Fruit fly (Drosophila melanogaster) whole organism, pupa: ENCODE data around the gene CG44153.
A peak's percentile ranks its signal among the peaks of the same experiment; 100 is the strongest.

Experiments
- CG10348 ChIP-seq: fragments of 200-800 bp; sonication (Bioruptor generic); IDR thresholded peaks from 2 replicates; pipeline ENCODE4 v1.3.6; 2022; ENCODE audit warnings: missing biosample characterization, missing genetic modification characterization
- CG12605 ChIP-seq: fragments of 200-800 bp; sonication (Bioruptor generic); IDR thresholded peaks from 2 replicates; pipeline ENCODE4 v1.3.6; 2022; ENCODE audit warnings: missing biosample characterization, missing genetic modification characterization
- CG13204 ChIP-seq: fragments of 200-800 bp; sonication (Bioruptor generic); optimal IDR thresholded peaks from 2 replicates; lab custom pipeline; 2018; ENCODE audit warnings: missing biosample characterization, mild to moderate bottlenecking, missing genetic modification characterization, moderate library complexity
- CG14655 ChIP-seq: fragments of 200-800 bp; sonication (Bioruptor generic); optimal IDR thresholded peaks from 3 replicates; lab custom pipeline; 2017; ENCODE audit warnings: mild to moderate bottlenecking, missing biosample characterization, missing genetic modification reagents, missing genetic modification characterization
- CG15710 ChIP-seq: fragments of 200-800 bp; sonication (Bioruptor generic); optimal IDR thresholded peaks from 2 replicates; lab custom pipeline; 2018; ENCODE audit warnings: missing biosample characterization, mild to moderate bottlenecking, missing genetic modification characterization, moderate library complexity
- CG17806 ChIP-seq: fragments of 200-800 bp; sonication (Bioruptor generic); optimal IDR thresholded peaks from 2 replicates; lab custom pipeline; 2018; ENCODE audit warnings: missing biosample characterization, mild to moderate bottlenecking, missing genetic modification characterization, moderate library complexity
- CG32121 ChIP-seq: fragments of 200-800 bp; sonication (Bioruptor generic); IDR thresholded peaks from 2 replicates; pipeline ENCODE4 v1.3.6; 2022; ENCODE audit warnings: missing biosample characterization, missing genetic modification characterization
- CG34367 ChIP-seq: fragments of 200-800 bp; sonication (Bioruptor generic); optimal IDR thresholded peaks from 2 replicates; lab custom pipeline; 2018; ENCODE audit warnings: missing biosample characterization, mild to moderate bottlenecking, missing genetic modification characterization
- CG4496 ChIP-seq: fragments of 200-800 bp; sonication (Bioruptor generic); IDR thresholded peaks from 3 replicates; pipeline ENCODE4 v1.3.6; 2022; ENCODE audit warnings: missing biosample characterization, missing genetic modification characterization
- CG8159 ChIP-seq: fragments of 200-800 bp; sonication (Bioruptor generic); optimal IDR thresholded peaks from 3 replicates; lab custom pipeline; 2018; ENCODE audit warnings: missing biosample characterization, mild to moderate bottlenecking, missing genetic modification characterization, moderate library complexity
- CG8301 ChIP-seq: fragments of 200-800 bp; sonication (Bioruptor generic); optimal IDR thresholded peaks from 2 replicates; lab custom pipeline; 2018; ENCODE audit warnings: missing biosample characterization, mild to moderate bottlenecking, missing genetic modification characterization
- CG9948 ChIP-seq: fragments of 200-800 bp; sonication (Bioruptor generic); optimal IDR thresholded peaks from 2 replicates; lab custom pipeline; 2018; ENCODE audit warnings: missing biosample characterization, mild to moderate bottlenecking, missing genetic modification characterization, moderate library complexity
- D1 ChIP-seq: fragments of 200-800 bp; sonication (Bioruptor generic); optimal IDR thresholded peaks from 2 replicates; lab custom pipeline; 2018; ENCODE audit warnings: missing biosample characterization, mild to moderate bottlenecking, missing genetic modification characterization, moderate library complexity
- EcR ChIP-seq: fragments of 200-800 bp; sonication (Bioruptor generic); optimal IDR thresholded peaks from 3 replicates; lab custom pipeline; 2019; ENCODE audit warnings: missing biosample characterization, missing genetic modification characterization, mild to moderate bottlenecking, moderate library complexity, missing genetic modification reagents
- Pif1A ChIP-seq: fragments of 200-800 bp; sonication (Bioruptor generic); optimal IDR thresholded peaks from 3 replicates; lab custom pipeline; 2016; ENCODE audit warnings: missing biosample characterization, missing genetic modification characterization
- Pif1B ChIP-seq: fragments of 200-800 bp; sonication (Bioruptor generic); optimal IDR thresholded peaks from 3 replicates; lab custom pipeline; 2016; ENCODE audit warnings: missing biosample characterization, missing genetic modification characterization
- Snoo ChIP-seq: fragments of 200-800 bp; sonication (Bioruptor generic); optimal IDR thresholded peaks from 3 replicates; lab custom pipeline; 2017; ENCODE audit warnings: missing biosample characterization, mild to moderate bottlenecking, missing genetic modification characterization, inconsistent platforms
- fd96Ca ChIP-seq: fragments of 200-800 bp; sonication (Bioruptor generic); IDR thresholded peaks from 3 replicates; pipeline ENCODE4 v1.3.6; 2022; ENCODE audit warnings: missing biosample characterization, missing genetic modification characterization
- gl ChIP-seq: fragments of 200-800 bp; sonication (Bioruptor generic); optimal IDR thresholded peaks from 2 replicates; lab custom pipeline; 2018; ENCODE audit warnings: missing biosample characterization, mild to moderate bottlenecking, missing genetic modification characterization
- rn ChIP-seq: fragments of 200-800 bp; sonication (Bioruptor generic); IDR thresholded peaks from 2 replicates; pipeline ENCODE4 v1.3.6; 2022; ENCODE audit warnings: missing biosample characterization, missing genetic modification characterization

Gene CG44153

dm6 chr2L:10210631-10211557 is 30.8 kb upstream of the CG44153 start, which contains the start of the genes CG5727 and ath:
Gene CG5727 (minus strand): TSS chr2L:10210681.
Gene ath (plus strand): TSS chr2L:10211143.
- TF ChIP-seq D1 (tag; lab: Kevin White, UChicago) (no peak), CG17806 (peak; percentile 10)

dm6 chr2L:10208799-10209794 is 29.0 kb upstream of the CG44153 start, which contains the start of gene CG5731:
Gene CG5731 (minus strand): TSS chr2L:10209744.
- TF ChIP-seq CG10348 (GFP tag; lab: Robert Waterston, UW), result no peak
- TF ChIP-seq CG12605 (GFP tag; lab: Robert Waterston, UW), result 0 out of 2 replicates have a peak, but pooled peaks have one; percentile 21
- TF ChIP-seq EcR (GFP tag; lab: Kevin White, UChicago), result peak; percentile 64
- no peak for TF ChIP-seq gl (tag; lab: Kevin White, UChicago)
- no peak for TF ChIP-seq Pif1B (GFP tag; lab: Kevin White, UChicago)
- 0 out of 2 replicates have a peak, but pooled peaks have one; percentile 16 for TF ChIP-seq CG32121 (GFP tag; lab: Robert Waterston, UW)

- TF ChIP-seq CG10348 (GFP tag; lab: Robert Waterston, UW) (no peak), CG13204 (GFP tag; lab: Kevin White, UChicago) (no peak), Pif1A (GFP tag; lab: Kevin White, UChicago) (no peak), D1 (tag; lab: Kevin White, UChicago) (no peak), EcR (GFP tag; lab: Kevin White, UChicago) (no peak), gl (tag; lab: Kevin White, UChicago) (no peak), CG15710 (tag; lab: Kevin White, UChicago) (no peak), rn (no peak), Snoo (no peak), CG8159 (tag; lab: Kevin White, UChicago) (no peak), CG17806 (no peak), CG32121 (GFP tag; lab: Robert Waterston, UW) (no peak), CG12605 (GFP tag; lab: Robert Waterston, UW) (no peak), fd96Ca (GFP tag; lab: Robert Waterston, UW) (no peak), CG34367 (tag; lab: Kevin White, UChicago) (no peak), Pif1B (GFP tag; lab: Kevin White, UChicago) (no peak), CG8301 (tag; lab: Kevin White, UChicago) (no peak), CG4496 (GFP tag; lab: Robert Waterston, UW) (no peak), CG9948 (tag; lab: Kevin White, UChicago) (no peak)
- TF ChIP-seq, all 21 proteins: peak for 0
Observed at dm6 chr2L:10206633-10207162, 26.6 kb upstream of the CG44153 start, which contains the start of gene Snx17. Gene Snx17 (minus strand): TSS chr2L:10206961.

dm6 chr2L:10205940-10206339 is 25.9 kb upstream of the CG44153 start:
- no peak for TF ChIP-seq EcR (GFP tag; lab: Kevin White, UChicago)
- TF ChIP-seq CG32121 (GFP tag; lab: Robert Waterston, UW), result no peak
- no peak for TF ChIP-seq CG12605 (GFP tag; lab: Robert Waterston, UW)
- no peak for TF ChIP-seq CG8159 (tag; lab: Kevin White, UChicago)
- no peak for TF ChIP-seq CG10348 (GFP tag; lab: Robert Waterston, UW)
- no peak for TF ChIP-seq CG8301 (tag; lab: Kevin White, UChicago)
- no peak for TF ChIP-seq CG14655 (GFP tag; lab: Kevin White, UChicago)
- no peak for TF ChIP-seq Pif1B (GFP tag; lab: Kevin White, UChicago)

dm6 chr2L:10203933-10204509 is 24.0 kb upstream of the CG44153 start, which contains the start of gene CG34159:
Gene CG34159 (minus strand): TSS chr2L:10204317.
- TF ChIP-seq Snoo (no peak), CG8301 (tag; lab: Kevin White, UChicago) (no peak), Pif1A (GFP tag; lab: Kevin White, UChicago) (no peak), CG8159 (tag; lab: Kevin White, UChicago) (no peak), Pif1B (GFP tag; lab: Kevin White, UChicago) (no peak)
